Fruit fly (Drosophila melanogaster) whole organism, prepupa: ENCODE data around the gene Uba5.

Source experiments
- CG15336 ChIP-seq: fragments of 200-800 bp; sonication (Bioruptor generic); IDR thresholded peaks from 2 replicates; pipeline ENCODE4 v1.3.6; 2022; ENCODE audit warnings: missing biosample characterization, missing genetic modification characterization
- CG31627 ChIP-seq: fragments of 200-800 bp; sonication (Bioruptor generic); optimal IDR thresholded peaks from 3 replicates; lab custom pipeline; 2016; ENCODE audit warnings: missing biosample characterization, missing genetic modification characterization
- CG4318 ChIP-seq: fragments of 200-800 bp; sonication (Bioruptor generic); optimal IDR thresholded peaks from 3 replicates; lab custom pipeline; 2017; ENCODE audit warnings: missing biosample characterization, mild to moderate bottlenecking, missing genetic modification characterization
- Hr39 ChIP-seq: fragments of 200-800 bp; sonication (Bioruptor generic); optimal IDR thresholded peaks from 2 replicates; lab custom pipeline; 2016; ENCODE audit warnings: missing biosample characterization, missing genetic modification characterization
- svp ChIP-seq: fragments of 200-800 bp; sonication (Bioruptor generic); peaks from one replicate; lab custom pipeline; 2016; ENCODE audit warnings: missing biosample characterization, missing genetic modification characterization

dm6 chrX:11517295-11517694, 34.0 kb downstream of the Uba5 start:
- TF ChIP-seq CG15336 (GFP tag; lab: Robert Waterston, UW) (no peak), svp (GFP tag; lab: Kevin White, UChicago) (no peak), Hr39 (GFP tag; lab: Kevin White, UChicago) (no peak), CG4318 (GFP tag; lab: Kevin White, UChicago) (no peak), CG31627 (no peak)
